Fruit fly (Drosophila melanogaster): Measurements from ENCODE around the gene Ref1.

The Ref1 gene

dm6 chr3R:7093592-7093991 lies 13.4 kb upstream of the Ref1 start (continued):
- peak; percentile 28 for TF ChIP-seq CG18262 (tag; optimal IDR thresholded peaks at IDR 0.05)
- TF ChIP-seq Ravus (GFP tag; IDR thresholded peaks at IDR 0.05): no peak
- no peak for TF ChIP-seq sd (tag; optimal IDR thresholded peaks at IDR 0.05)
- peak; percentile 1 for TF ChIP-seq CG8924 (tag; optimal IDR thresholded peaks at IDR 0.05)
- no peak for TF ChIP-seq cas (GFP tag; IDR thresholded peaks at IDR 0.05)
- no peak for TF ChIP-seq Sin3A (optimal IDR thresholded peaks at IDR 0.05)
- no peak for TF ChIP-seq Xbp1 (GFP tag; optimal IDR thresholded peaks at IDR 0.05)
- TF ChIP-seq zen (tag; optimal IDR thresholded peaks at IDR 0.05): peak; percentile 1
- peak; percentile 14; the same call in 1 of the 2 replicates for TF ChIP-seq Ptx1 (GFP tag; IDR thresholded peaks at IDR 0.05)
- TF ChIP-seq tgo (GFP tag; IDR thresholded peaks at IDR 0.05): peak; percentile 23; the same call in 1 of the 3 replicates
- no peak for TF ChIP-seq danr (GFP tag; IDR thresholded peaks at IDR 0.05)
- peak; percentile 99 for TF ChIP-seq CG8388 (GFP tag; optimal IDR thresholded peaks at IDR 0.05)
- no peak for TF ChIP-seq sqz (GFP tag; optimal IDR thresholded peaks at IDR 0.05)
- TF ChIP-seq CG32532 (GFP tag; IDR thresholded peaks at IDR 0.05): peak; percentile 60
- no peak for TF ChIP-seq CG32767 (GFP tag; IDR thresholded peaks at IDR 0.05)
- no peak for TF ChIP-seq Lhr (GFP tag; optimal IDR thresholded peaks at IDR 0.05)
- TF ChIP-seq Doc2 (GFP tag; IDR thresholded peaks at IDR 0.05): no peak
- no peak for TF ChIP-seq ham (GFP tag; IDR thresholded peaks at IDR 0.05)
- TF ChIP-seq CG3281 (GFP tag; optimal IDR thresholded peaks at IDR 0.05): no peak
- TF ChIP-seq CG10267 (tag; optimal IDR thresholded peaks at IDR 0.05): peak; percentile 29
- TF ChIP-seq CG10209 (GFP tag; optimal IDR thresholded peaks at IDR 0.05): no peak
- TF ChIP-seq az2 (GFP tag; optimal IDR thresholded peaks at IDR 0.05): peak; percentile 19
- TF ChIP-seq CG1647 (GFP tag; optimal IDR thresholded peaks at IDR 0.05): no peak
- no peak for TF ChIP-seq CG16815 (GFP tag; optimal IDR thresholded peaks at IDR 0.05)
- TF ChIP-seq chn (GFP tag; optimal IDR thresholded peaks at IDR 0.05): no peak
- TF ChIP-seq hkb (optimal IDR thresholded peaks at IDR 0.05): no peak
- 0 out of 2 replicates have a peak, but pooled peaks have one; percentile 14 for TF ChIP-seq hkb (GFP tag; IDR thresholded peaks at IDR 0.05)
- peak; percentile 25; the same call in 1 of the 2 replicates for TF ChIP-seq esg (GFP tag; conservative IDR thresholded peaks at IDR 0.05)
- peak; percentile 22 for TF ChIP-seq CG10979 (tag; optimal IDR thresholded peaks at IDR 0.05)
- TF ChIP-seq org-1 (GFP tag; optimal IDR thresholded peaks at IDR 0.05): no peak
- peak; percentile 66 for TF ChIP-seq Med (GFP tag)
- no peak for TF ChIP-seq aop (GFP tag; IDR thresholded peaks at IDR 0.05)
- TF ChIP-seq trem (tag; optimal IDR thresholded peaks at IDR 0.05): peak; percentile 27
- TF ChIP-seq seq (GFP tag; IDR thresholded peaks at IDR 0.05): no peak
- peak; percentile 60 for TF ChIP-seq Sry-δ (GFP tag; optimal IDR thresholded peaks at IDR 0.05)
- peak; percentile 32 for TF ChIP-seq pzg (GFP tag; optimal IDR thresholded peaks at IDR 0.05)
- TF ChIP-seq Chrac-16 (GFP tag; optimal IDR thresholded peaks at IDR 0.05): peak; percentile 12
- peak; percentile 14 for TF ChIP-seq HmgZ (tag; optimal IDR thresholded peaks at IDR 0.05)
- TF ChIP-seq CG4730 (GFP tag; IDR thresholded peaks at IDR 0.05): no peak
- TF ChIP-seq Hr3 (GFP tag; optimal IDR thresholded peaks at IDR 0.05): no peak
- TF ChIP-seq CG9932 (GFP tag; IDR thresholded peaks at IDR 0.05): peak; percentile 60; the same call in 1 of the 2 replicates
- TF ChIP-seq CG12391 (tag; optimal IDR thresholded peaks at IDR 0.05): peak; percentile 47
- TF ChIP-seq gt (GFP tag; IDR thresholded peaks at IDR 0.05): no peak
- no peak for TF ChIP-seq en (GFP tag; optimal IDR thresholded peaks at IDR 0.05)
- peak; percentile 37 for TF ChIP-seq CG2120 (GFP tag; optimal IDR thresholded peaks at IDR 0.05)
- peak; percentile 34; the same call in 2 of the 4 replicates for TF ChIP-seq Dll (GFP tag; IDR thresholded peaks at IDR 0.05; ENCODE audit: partially characterized antibody)
- no peak for TF ChIP-seq CG2202 (tag; optimal IDR thresholded peaks at IDR 0.05)
- peak; percentile 16; the same call in 1 of the 2 replicates for TF ChIP-seq CG10366 (GFP tag; IDR thresholded peaks at IDR 0.05)
- no peak for TF ChIP-seq ac (GFP tag; optimal IDR thresholded peaks at IDR 0.05)
- TF ChIP-seq unc-4 (GFP tag; IDR thresholded peaks at IDR 0.05; ENCODE audit: partially characterized antibody): 0 out of 2 replicates have a peak, but pooled peaks have one; percentile 14
- TF ChIP-seq CG9609 (GFP tag; optimal IDR thresholded peaks at IDR 0.05): no peak
- TF ChIP-seq CG14860 (GFP tag; IDR thresholded peaks at IDR 0.05; ENCODE audit: partially characterized antibody): peak; percentile 10; the same call in 1 of the 3 replicates

All from whole organism, embryonic.